Worm (Caenorhabditis elegans): Measurements from ENCODE around the gene lsy-12.

DNA sequence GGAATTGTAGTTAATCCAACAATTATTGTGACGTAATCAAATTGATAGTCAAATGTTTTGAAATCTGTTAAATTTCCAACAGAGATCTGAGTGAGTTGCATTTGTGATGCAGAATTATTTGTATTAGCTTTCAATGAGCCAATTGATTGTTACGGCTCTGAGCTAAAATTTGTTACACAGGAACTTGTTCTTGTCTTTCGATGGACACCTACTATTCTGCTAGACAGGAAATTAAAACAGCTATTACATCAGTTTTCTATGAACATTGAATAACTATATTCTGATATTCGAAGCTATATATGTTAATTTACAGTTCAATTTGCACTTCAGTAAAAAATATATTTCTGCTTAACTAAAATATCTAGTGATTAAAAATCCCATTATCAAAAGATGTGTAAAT is 25.9 kb downstream of the lsy-12 start, which contains the start of gene sru-40:
- TF ChIP-seq che-1 (tag; optimal IDR thresholded peaks at IDR 0.05) = no peak
- TF ChIP-seq syd-9 (tag; optimal IDR thresholded peaks at IDR 0.05) = no peak
- no peak for TF ChIP-seq ceh-48 (tag; optimal IDR thresholded peaks at IDR 0.05)
- TF ChIP-seq pag-3 (tag; optimal IDR thresholded peaks at IDR 0.05; ENCODE audit: borderline replicate concordance) = no peak
- TF ChIP-seq fkh-10 (GFP tag; optimal IDR thresholded peaks at IDR 0.05) = no peak
- no peak for TF ChIP-seq sox-4 (tag; optimal IDR thresholded peaks at IDR 0.05)
- TF ChIP-seq pha-4 (tag; optimal IDR thresholded peaks at IDR 0.05) = no peak
- TF ChIP-seq F13H6.1 (tag; optimal IDR thresholded peaks at IDR 0.05) = no peak
- TF ChIP-seq ceh-9 (tag; optimal IDR thresholded peaks at IDR 0.05) = no peak
